Worm (Caenorhabditis elegans) whole organism, L2 larva: ENCODE results near the gene T16H12.9.

Experiments used
- C34F6.9 ChIP-seq: fragments of 150-350 bp; optimal IDR thresholded peaks from 2 replicates; lab custom pipeline; 2014; ENCODE audit warnings: missing biosample characterization, missing genetic modification characterization
- R02D3.7 ChIP-seq: fragments of 150-350 bp; optimal IDR thresholded peaks from 2 replicates; lab custom pipeline; 2014; ENCODE audit warnings: missing biosample characterization, missing genetic modification characterization
- Y55F3AM.14 ChIP-seq: fragments of 200-800 bp; sonication (Bioruptor generic); optimal IDR thresholded peaks from 2 replicates; lab custom pipeline; 2018; ENCODE audit warnings: mild to moderate bottlenecking, missing genetic modification characterization, missing compliant biosample characterization
- ZK546.5 ChIP-seq: sonication (generic microtip); optimal IDR thresholded peaks from 2 replicates; lab custom pipeline; 2017; ENCODE audit warnings: missing biosample characterization, missing genetic modification characterization
- alr-1 ChIP-seq: fragments of 150-350 bp; optimal IDR thresholded peaks from 2 replicates; lab custom pipeline; 2014; ENCODE audit warnings: missing biosample characterization, missing genetic modification characterization
- aly-2 ChIP-seq: fragments of 150-350 bp; optimal IDR thresholded peaks from 2 replicates; lab custom pipeline; 2014; ENCODE audit warnings: missing biosample characterization, missing genetic modification characterization
- ama-1 ChIP-seq: fragments of 150-350 bp; optimal IDR thresholded peaks from 2 replicates; lab custom pipeline; 2018; ENCODE audit warnings: inconsistent platforms
- blmp-1 ChIP-seq: sonication (generic microtip); optimal IDR thresholded peaks from 2 replicates; lab custom pipeline; 2017; ENCODE audit warnings: missing genetic modification characterization, mild to moderate bottlenecking, missing compliant biosample characterization, antibody characterized with exemption, moderate library complexity; ENCODE audit not compliant: insufficient read depth
- ceh-16 ChIP-seq: fragments of 150-350 bp; optimal IDR thresholded peaks from 2 replicates; lab custom pipeline; 2014; ENCODE audit warnings: missing biosample characterization, missing genetic modification characterization
- ceh-82 ChIP-seq: fragments of 150-350 bp; optimal IDR thresholded peaks from 2 replicates; lab custom pipeline; 2014; ENCODE audit warnings: missing biosample characterization, missing genetic modification characterization
- crh-2 ChIP-seq: sonication (generic microtip); optimal IDR thresholded peaks from 2 replicates; lab custom pipeline; 2017; ENCODE audit warnings: missing biosample characterization, missing genetic modification characterization
- dmd-4 ChIP-seq: sonication (generic microtip); optimal IDR thresholded peaks from 2 replicates; lab custom pipeline; 2017; ENCODE audit warnings: missing biosample characterization, missing genetic modification characterization
- egl-27 ChIP-seq: sonication (generic microtip); optimal IDR thresholded peaks from 3 replicates; lab custom pipeline; 2017; ENCODE audit warnings: missing biosample characterization, missing genetic modification reagents, missing genetic modification characterization
- elt-3 ChIP-seq: sonication (generic microtip); optimal IDR thresholded peaks from 2 replicates; lab custom pipeline; 2017; ENCODE audit warnings: missing biosample characterization, missing genetic modification characterization
- gmeb-1 ChIP-seq: fragments of 150-350 bp; optimal IDR thresholded peaks from 2 replicates; lab custom pipeline; 2014; ENCODE audit warnings: missing biosample characterization, missing genetic modification characterization
- lin-11 ChIP-seq: fragments of 150-350 bp; sonication (generic microtip); optimal IDR thresholded peaks from 2 replicates; lab custom pipeline; 2014; ENCODE audit warnings: missing biosample characterization, missing genetic modification characterization, inconsistent platforms, mixed read lengths
- lin-39 ChIP-seq: fragments of 150-350 bp; optimal IDR thresholded peaks from 2 replicates; lab custom pipeline; 2014; ENCODE audit warnings: missing biosample characterization, missing genetic modification reagents, missing genetic modification characterization
- lsy-2 ChIP-seq, 2 experiments: fragments of 150-350 bp in 1 of 2; sonication (generic microtip) in 1 of 2; optimal IDR thresholded peaks; 2 replicates each; lab custom pipeline; 2014 to 2017; ENCODE audit warnings: missing biosample characterization in 2 of 2, missing genetic modification characterization in 2 of 2
- mab-5 ChIP-seq: fragments of 150-350 bp; optimal IDR thresholded peaks from 2 replicates; lab custom pipeline; 2014; ENCODE audit warnings: missing biosample characterization, missing genetic modification characterization
- nhr-12 ChIP-seq: fragments of 150-350 bp; optimal IDR thresholded peaks from 2 replicates; lab custom pipeline; 2014; ENCODE audit warnings: missing biosample characterization, missing genetic modification characterization
- nhr-129 ChIP-seq: fragments of 150-350 bp; optimal IDR thresholded peaks from 2 replicates; lab custom pipeline; 2014; ENCODE audit warnings: missing biosample characterization, missing genetic modification characterization
- nhr-21 ChIP-seq: fragments of 150-350 bp; optimal IDR thresholded peaks from 2 replicates; lab custom pipeline; 2014; ENCODE audit warnings: missing biosample characterization, missing genetic modification characterization
- nhr-23 ChIP-seq: fragments of 150-350 bp; optimal IDR thresholded peaks from 2 replicates; lab custom pipeline; 2014; ENCODE audit warnings: missing biosample characterization, missing genetic modification reagents, missing genetic modification characterization
- nhr-237 ChIP-seq: fragments of 150-350 bp; optimal IDR thresholded peaks from 2 replicates; lab custom pipeline; 2014; ENCODE audit warnings: missing biosample characterization, missing genetic modification characterization
- nhr-25 ChIP-seq: fragments of 150-350 bp; sonication (generic microtip); optimal IDR thresholded peaks from 3 replicates; lab custom pipeline; 2014; ENCODE audit warnings: missing biosample characterization, missing genetic modification characterization
- nhr-6 ChIP-seq: fragments of 150-350 bp; optimal IDR thresholded peaks from 2 replicates; lab custom pipeline; 2014; ENCODE audit warnings: missing biosample characterization, missing genetic modification characterization
- nhr-77 ChIP-seq: fragments of 150-350 bp; optimal IDR thresholded peaks from 2 replicates; lab custom pipeline; 2014; ENCODE audit warnings: missing biosample characterization, missing genetic modification characterization
- peb-1 ChIP-seq: fragments of 150-350 bp; optimal IDR thresholded peaks from 2 replicates; lab custom pipeline; 2014; ENCODE audit warnings: missing biosample characterization, missing genetic modification characterization
- sem-4 ChIP-seq: fragments of 150-350 bp; optimal IDR thresholded peaks from 2 replicates; lab custom pipeline; 2014; ENCODE audit warnings: missing biosample characterization, missing genetic modification reagents, missing genetic modification characterization
- skn-1 ChIP-seq: sonication (generic microtip); optimal IDR thresholded peaks from 2 replicates; lab custom pipeline; 2017; ENCODE audit warnings: missing biosample characterization, missing genetic modification characterization
- sma-3 ChIP-seq: sonication (generic microtip); optimal IDR thresholded peaks from 2 replicates; lab custom pipeline; 2016; ENCODE audit warnings: missing genetic modification reagents, missing genetic modification characterization, missing compliant biosample characterization
- snpc-4 ChIP-seq: fragments of 150-350 bp; optimal IDR thresholded peaks from 2 replicates; lab custom pipeline; 2014; ENCODE audit warnings: missing biosample characterization, missing genetic modification characterization
- unc-39 ChIP-seq: fragments of 150-350 bp; optimal IDR thresholded peaks from 2 replicates; lab custom pipeline; 2014; ENCODE audit warnings: missing biosample characterization, missing genetic modification characterization
- unc-55 ChIP-seq: fragments of 150-350 bp; sonication (generic microtip); optimal IDR thresholded peaks from 3 replicates; lab custom pipeline; 2014; ENCODE audit warnings: missing biosample characterization, missing genetic modification reagents, missing genetic modification characterization
- unc-62 ChIP-seq: fragments of 150-350 bp; optimal IDR thresholded peaks from 2 replicates; lab custom pipeline; 2014; ENCODE audit warnings: missing biosample characterization, missing genetic modification reagents, missing genetic modification characterization
- ztf-1 ChIP-seq: fragments of 200-800 bp; sonication (Bioruptor generic); conservative IDR thresholded peaks from 2 replicates; pipeline ENCODE4 v1.3.6; 2022; ENCODE audit warnings: missing genetic modification characterization, missing compliant biosample characterization
- ztf-11 ChIP-seq: sonication (generic microtip); optimal IDR thresholded peaks from 2 replicates; lab custom pipeline; 2017; ENCODE audit warnings: missing biosample characterization, missing genetic modification characterization
- ztf-4 ChIP-seq: fragments of 150-350 bp; optimal IDR thresholded peaks from 2 replicates; lab custom pipeline; 2014; ENCODE audit warnings: missing biosample characterization, missing genetic modification characterization

The T16H12.9 gene

ce11 chrIII:10083242-10083641 lies 25.9 kb upstream of the T16H12.9 start, which contains the start of gene T16H12.3:
T16H12.3 (minus strand) TSS chrIII:10083292.
- TF ChIP-seq nhr-23 (tag; lab: Kevin White, UChicago) (no peak), lsy-2 (tag; optimal IDR thresholded peaks at IDR 0.05; lab: Kevin White, UChicago) (no peak), skn-1 (tag; lab: Kevin White, UChicago) (no peak), ztf-4 (tag; lab: Kevin White, UChicago) (no peak), snpc-4 (tag; lab: Kevin White, UChicago) (no peak), ztf-11 (tag; lab: Kevin White, UChicago) (no peak), Y55F3AM.14 (GFP tag; lab: Kevin White, UChicago) (no peak), nhr-237 (no peak), ztf-1 (GFP tag; lab: Robert Waterston, UW) (no peak), lin-39 (tag; lab: Kevin White, UChicago) (no peak), unc-55 (GFP tag; lab: Kevin White, UChicago) (no peak), sma-3 (GFP tag; lab: Kevin White, UChicago) (no peak), lin-11 (no peak), crh-2 (no peak), peb-1 (tag; lab: Kevin White, UChicago) (no peak), nhr-21 (no peak), sem-4 (tag; lab: Kevin White, UChicago) (no peak), ZK546.5 (tag; lab: Kevin White, UChicago) (no peak), nhr-25 (no peak), unc-39 (no peak)

- TF ChIP-seq lin-39 (tag; lab: Kevin White, UChicago) (no peak), nhr-21 (no peak), sem-4 (tag; lab: Kevin White, UChicago) (no peak), aly-2 (tag; lab: Kevin White, UChicago) (no peak), blmp-1 (tag; lab: Kevin White, UChicago) (no peak), nhr-12 (tag; lab: Kevin White, UChicago) (no peak), R02D3.7 (tag; lab: Kevin White, UChicago) (no peak), unc-62 (GFP tag; lab: Kevin White, UChicago) (no peak), nhr-6 (tag; lab: Kevin White, UChicago) (no peak), egl-27 (tag; lab: Kevin White, UChicago) (no peak), nhr-77 (tag; lab: Kevin White, UChicago) (no peak), skn-1 (tag; lab: Kevin White, UChicago) (no peak), nhr-129 (tag; lab: Kevin White, UChicago) (no peak), ama-1 (lab: Kevin White, UChicago) (no peak), ztf-1 (GFP tag; lab: Robert Waterston, UW) (no peak), mab-5 (no peak)
These were observed 24.0 kb upstream of the T16H12.9 start, which contains the start of gene T16H12.13 for ce11 chrIII:10085103-10085502. T16H12.13 (plus strand) TSS chrIII:10085403.

ce11 chrIII:10085574-10085973 lies 23.5 kb upstream of the T16H12.9 start:
- TF ChIP-seq elt-3 (tag; lab: Kevin White, UChicago) (no peak), mab-5 (no peak), crh-2 (no peak), alr-1 (tag; lab: Kevin White, UChicago) (no peak), dmd-4 (no peak), ceh-82 (tag; lab: Kevin White, UChicago) (no peak), gmeb-1 (tag; lab: Kevin White, UChicago) (no peak), egl-27 (tag; lab: Kevin White, UChicago) (no peak), nhr-6 (tag; lab: Kevin White, UChicago) (no peak), ztf-4 (tag; lab: Kevin White, UChicago) (no peak)

- TF ChIP-seq aly-2 (tag; lab: Kevin White, UChicago) (no peak), nhr-21 (no peak), blmp-1 (tag; lab: Kevin White, UChicago) (no peak), ceh-16 (tag; lab: Kevin White, UChicago) (no peak), C34F6.9 (no peak)
These were observed 23.1 kb upstream of the T16H12.9 start, which contains the start of gene T16H12.2 for ce11 chrIII:10085983-10086382. T16H12.2 (plus strand) TSS chrIII:10086283.
